Worm (Caenorhabditis elegans) whole organism, young adult: ENCODE data around the gene F56C4.4.

ENCODE experiments used
- D2030.7 ChIP-seq: fragments of 200-800 bp; sonication (Bioruptor generic); IDR thresholded peaks from 2 replicates; pipeline ENCODE4 v1.3.6; 2022; ENCODE audit warnings: missing genetic modification reagents, missing genetic modification characterization, missing compliant biosample characterization
- F49E8.2 ChIP-seq: sonication (generic microtip); optimal IDR thresholded peaks from 3 replicates; lab custom pipeline; 2017; ENCODE audit warnings: missing genetic modification characterization, mild to moderate bottlenecking, missing compliant biosample characterization, antibody characterized with exemption, moderate library complexity; ENCODE audit not compliant: insufficient read depth
- ceh-27 ChIP-seq: fragments of 200-800 bp; sonication (Bioruptor generic); optimal IDR thresholded peaks from 2 replicates; lab custom pipeline; 2018; ENCODE audit warnings: mild to moderate bottlenecking, missing genetic modification characterization, moderate library complexity, missing compliant biosample characterization
- gei-17 ChIP-seq: fragments of 200-800 bp; sonication (Bioruptor generic); optimal IDR thresholded peaks from 2 replicates; lab custom pipeline; 2018; ENCODE audit warnings: mild to moderate bottlenecking, missing genetic modification characterization, missing compliant biosample characterization
- snpc-1.3 ChIP-seq: sonication (generic microtip); optimal IDR thresholded peaks from 2 replicates; lab custom pipeline; 2017; ENCODE audit warnings: missing genetic modification characterization, mild to moderate bottlenecking, missing compliant biosample characterization, antibody characterized with exemption, moderate library complexity, missing genotype, missing genetic modification reagents; ENCODE audit not compliant: insufficient read depth
- tbp1 ChIP-seq: fragments of 200-800 bp; sonication (Bioruptor generic); optimal IDR thresholded peaks from 2 replicates; lab custom pipeline; 2018; ENCODE audit warnings: mild to moderate bottlenecking, missing genetic modification characterization, missing compliant biosample characterization
- unc-130 ChIP-seq: sonication (generic microtip); optimal IDR thresholded peaks from 2 replicates; lab custom pipeline; 2016; ENCODE audit warnings: missing genetic modification reagents, missing genetic modification characterization, missing compliant biosample characterization

- no peak for TF ChIP-seq gei-17 (GFP tag; lab: Kevin White, UChicago)
- TF ChIP-seq ceh-27, result no peak
- TF ChIP-seq snpc-1.3 (tag; lab: Kevin White, UChicago), result no peak
- no peak for TF ChIP-seq unc-130 (GFP tag; lab: Kevin White, UChicago)
- no peak for TF ChIP-seq F49E8.2 (tag; lab: Kevin White, UChicago)
- no peak for TF ChIP-seq tbp1
- no peak for TF ChIP-seq D2030.7 (GFP tag; lab: Robert Waterston, UW)
These were observed 30.0 kb upstream of the F56C4.4 start for ce11 chrIV:10661072-10661471.
